Worm (Caenorhabditis elegans) whole organism, midembryonic: ENCODE results near the gene gpd-2.

ENCODE experiments used
- T22C8.4 ChIP-seq: fragments of 200-800 bp; sonication (Bioruptor generic); IDR thresholded peaks from 2 replicates; pipeline ENCODE4 v1.3.6; 2022; ENCODE audit warnings: missing genetic modification characterization, missing compliant biosample characterization
- tab-1 ChIP-seq: fragments of 200-800 bp; sonication (Bioruptor generic); IDR thresholded peaks from 2 replicates; pipeline ENCODE4 v1.3.6; 2022; ENCODE audit warnings: missing genetic modification characterization, missing compliant biosample characterization

DNA sequence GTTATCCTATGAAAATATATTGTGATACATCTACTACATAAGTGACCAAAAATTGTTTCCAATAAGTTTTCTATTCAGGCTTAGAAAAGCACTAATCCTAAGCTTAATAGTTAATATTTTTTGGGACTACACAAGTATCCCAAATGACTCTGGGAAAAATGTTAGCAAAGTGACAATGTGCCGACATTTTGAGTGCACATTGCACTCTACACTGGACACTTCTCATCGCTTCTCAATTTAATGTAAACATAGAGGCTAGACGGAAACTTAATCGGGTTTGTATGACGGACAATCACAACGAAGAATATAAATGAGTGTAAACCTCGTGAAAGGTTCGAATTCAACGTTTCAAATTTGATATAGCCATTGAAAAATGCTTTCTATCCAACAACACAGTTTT is 2.8 kb downstream of the gpd-2 start:
- TF ChIP-seq T22C8.4 (GFP tag; lab: Robert Waterston, UW) (no peak), tab-1 (GFP tag; lab: Robert Waterston, UW) (no peak)
